Worm (Caenorhabditis elegans) whole organism, L1 larva: ENCODE data around the gene srj-5.

Experiments
- alr-1 ChIP-seq: fragments of 200-800 bp; sonication (Bioruptor generic); optimal IDR thresholded peaks from 2 replicates; lab custom pipeline; 2018; ENCODE audit warnings: borderline replicate concordance, mild to moderate bottlenecking, missing genetic modification characterization, missing compliant biosample characterization
- ceh-82 ChIP-seq, 3 experiments: fragments of 150-350 bp in 1 of 3; sonication (generic microtip) in 2 of 3; optimal IDR thresholded peaks; 2 replicates each; lab custom pipeline; 2014 to 2017; ENCODE audit warnings: missing biosample characterization in 3 of 3, missing genetic modification characterization in 3 of 3
- nhr-77 ChIP-seq: fragments of 150-350 bp; optimal IDR thresholded peaks from 2 replicates; lab custom pipeline; 2014; ENCODE audit warnings: missing biosample characterization, missing genetic modification characterization
- tbx-2 ChIP-seq: sonication (generic microtip); optimal IDR thresholded peaks from 2 replicates; lab custom pipeline; 2016; ENCODE audit warnings: missing genetic modification characterization, missing compliant biosample characterization
- zag-1 ChIP-seq: fragments of 150-350 bp; optimal IDR thresholded peaks from 2 replicates; lab custom pipeline; 2014; ENCODE audit warnings: missing biosample characterization, missing genetic modification characterization
- ztf-11 ChIP-seq, 2 experiments: sonication (generic microtip); optimal IDR thresholded peaks; 2 replicates each; lab custom pipeline; 2016 to 2017; ENCODE audit warnings: missing genetic modification characterization in 2 of 2, missing biosample characterization in 1 of 2, missing compliant biosample characterization in 1 of 2

- no peak for TF ChIP-seq nhr-77 (tag; lab: Kevin White, UChicago)
- no peak for TF ChIP-seq alr-1 (tag; lab: Kevin White, UChicago)
- no peak for TF ChIP-seq ztf-11 (tag; optimal IDR thresholded peaks at IDR 0.05; lab: Kevin White, UChicago)
- TF ChIP-seq tbx-2 (tag; lab: Kevin White, UChicago) = no peak
- TF ChIP-seq ceh-82 (tag; optimal IDR thresholded peaks at IDR 0.05; lab: Kevin White, UChicago) = no peak
- TF ChIP-seq zag-1 (tag; lab: Kevin White, UChicago) = no peak
Observed at ce11 chrV:671342-671741, 18.5 kb upstream of the srj-5 start, which contains the start of gene sru-24.
